Fruit fly (Drosophila melanogaster): Measurements from ENCODE around the gene Lcp65Ab2.

- TF ChIP-seq CG7987 (GFP tag; optimal IDR thresholded peaks at IDR 0.05) (no peak), Hand (GFP tag; optimal IDR thresholded peaks at IDR 0.05) (no peak), jigr1 (GFP tag; IDR thresholded peaks at IDR 0.05) (no peak), fd64A (GFP tag; optimal IDR thresholded peaks at IDR 0.05) (no peak), ssp (GFP tag; IDR thresholded peaks at IDR 0.05) (no peak), maf-S (GFP tag; optimal IDR thresholded peaks at IDR 0.05) (no peak), NC2α (GFP tag; optimal IDR thresholded peaks at IDR 0.05) (no peak)
These were observed 16.1 kb downstream of the Lcp65Ab2 start, which contains the start of gene Prdm13 for dm6 chr3L:6162483-6163128.

Data from whole organism, embryonic.